Worm (Caenorhabditis elegans) whole organism, late embryonic: ENCODE results near the gene hot-6.

Experiments used
- K02D7.2 ChIP-seq: sonication (generic microtip); optimal IDR thresholded peaks from 2 replicates; lab custom pipeline; 2017; ENCODE audit warnings: mild to moderate bottlenecking, missing genetic modification characterization, missing compliant biosample characterization
- ets-4 ChIP-seq: sonication (generic microtip); optimal IDR thresholded peaks from 2 replicates; lab custom pipeline; 2016; ENCODE audit warnings: missing genetic modification characterization, missing compliant biosample characterization
- ttx-3 ChIP-seq: sonication (generic microtip); optimal IDR thresholded peaks from 2 replicates; lab custom pipeline; 2016; ENCODE audit warnings: missing genetic modification reagents, missing genetic modification characterization, missing compliant biosample characterization

ce11 chrV:11016846-11017553 lies 5.7 kb downstream of the hot-6 start:
- TF ChIP-seq K02D7.2 (tag; lab: Kevin White, UChicago) (no peak), ttx-3 (tag; lab: Kevin White, UChicago) (no peak), ets-4 (tag; lab: Kevin White, UChicago) (no peak)
